Fruit fly (Drosophila melanogaster) whole organism, prepupa: ENCODE data around the gene al.

Source experiments
- Blimp-1 ChIP-seq: fragments of 200-800 bp; sonication (Bioruptor generic); optimal IDR thresholded peaks from 3 replicates; lab custom pipeline; 2017; ENCODE audit warnings: missing biosample characterization, missing genetic modification characterization, mild to moderate bottlenecking, moderate library complexity, missing genetic modification reagents
- CG10631 ChIP-seq: fragments of 200-800 bp; sonication (Bioruptor generic); optimal IDR thresholded peaks from 2 replicates; lab custom pipeline; 2016; ENCODE audit warnings: missing biosample characterization, missing genetic modification characterization
- CG11762 ChIP-seq: fragments of 200-800 bp; sonication (Bioruptor generic); optimal IDR thresholded peaks from 3 replicates; lab custom pipeline; 2016; ENCODE audit warnings: missing biosample characterization, missing genetic modification characterization; ENCODE audit not compliant: insufficient read depth
- CG11902 ChIP-seq: fragments of 200-800 bp; sonication (Bioruptor generic); optimal IDR thresholded peaks from 3 replicates; lab custom pipeline; 2016; ENCODE audit warnings: missing biosample characterization, missing genetic modification characterization
- CG15336 ChIP-seq: fragments of 200-800 bp; sonication (Bioruptor generic); IDR thresholded peaks from 2 replicates; pipeline ENCODE4 v1.3.6; 2022; ENCODE audit warnings: missing biosample characterization, missing genetic modification characterization
- CG1621 ChIP-seq: fragments of 200-800 bp; sonication (Bioruptor generic); optimal IDR thresholded peaks from 3 replicates; lab custom pipeline; 2018; ENCODE audit warnings: missing biosample characterization, mild to moderate bottlenecking, missing genetic modification characterization
- CG32006 ChIP-seq: fragments of 200-800 bp; sonication (Bioruptor generic); optimal IDR thresholded peaks from 3 replicates; lab custom pipeline; 2017; ENCODE audit warnings: missing biosample characterization, mild to moderate bottlenecking, missing genetic modification characterization
- CG4318 ChIP-seq: fragments of 200-800 bp; sonication (Bioruptor generic); optimal IDR thresholded peaks from 3 replicates; lab custom pipeline; 2017; ENCODE audit warnings: missing biosample characterization, mild to moderate bottlenecking, missing genetic modification characterization
- CG6163 ChIP-seq: fragments of 200-800 bp; sonication (Bioruptor generic); IDR thresholded peaks from 3 replicates; pipeline ENCODE4 v1.3.6; 2022; ENCODE audit warnings: missing biosample characterization, missing genetic modification characterization
- CG6276 ChIP-seq: fragments of 200-800 bp; sonication (Bioruptor generic); optimal IDR thresholded peaks from 2 replicates; lab custom pipeline; 2017; ENCODE audit warnings: missing biosample characterization, mild to moderate bottlenecking, missing genetic modification characterization
- CG6792 ChIP-seq: fragments of 200-800 bp; sonication (Bioruptor generic); optimal IDR thresholded peaks from 3 replicates; lab custom pipeline; 2016; ENCODE audit warnings: missing biosample characterization, missing genetic modification characterization
- CG7368 ChIP-seq: fragments of 200-800 bp; sonication (Bioruptor generic); optimal IDR thresholded peaks from 3 replicates; lab custom pipeline; 2016; ENCODE audit warnings: missing biosample characterization, missing genetic modification characterization
- CG8119 ChIP-seq: fragments of 200-800 bp; sonication (Bioruptor generic); IDR thresholded peaks from 3 replicates; pipeline ENCODE4 v1.3.6; 2022; ENCODE audit warnings: missing biosample characterization, missing genetic modification characterization
- CG8632 ChIP-seq: fragments of 200-800 bp; sonication (Bioruptor generic); optimal IDR thresholded peaks from 3 replicates; lab custom pipeline; 2016; ENCODE audit warnings: missing biosample characterization, missing genetic modification characterization
- CG9139 ChIP-seq: fragments of 200-800 bp; sonication (Bioruptor generic); optimal IDR thresholded peaks from 3 replicates; lab custom pipeline; 2017; ENCODE audit warnings: missing biosample characterization, mild to moderate bottlenecking, missing genetic modification characterization
- Eip75B ChIP-seq: fragments of 200-800 bp; sonication (Bioruptor generic); optimal IDR thresholded peaks from 3 replicates; lab custom pipeline; 2016; ENCODE audit warnings: missing biosample characterization, missing genetic modification characterization
- Eip78C ChIP-seq: fragments of 200-800 bp; sonication (Bioruptor generic); peaks from one replicate; lab custom pipeline; 2016; ENCODE audit warnings: missing biosample characterization, missing genetic modification characterization
- Eip93F ChIP-seq: fragments of 200-800 bp; sonication (Bioruptor generic); optimal IDR thresholded peaks from 2 replicates; lab custom pipeline; 2016; ENCODE audit warnings: missing biosample characterization, mild to moderate bottlenecking, missing genetic modification characterization
- Ets21C ChIP-seq: fragments of 200-800 bp; sonication (Bioruptor generic); optimal IDR thresholded peaks from 3 replicates; lab custom pipeline; 2016; ENCODE audit warnings: missing biosample characterization, missing genetic modification characterization
- Hr38 ChIP-seq: sonication (Bioruptor generic); optimal IDR thresholded peaks from 2 replicates; lab custom pipeline; 2016; ENCODE audit warnings: missing biosample characterization, missing genetic modification characterization
- Hr4 ChIP-seq: fragments of 200-800 bp; sonication (Bioruptor generic); optimal IDR thresholded peaks from 3 replicates; lab custom pipeline; 2016; ENCODE audit warnings: missing biosample characterization, missing genetic modification characterization
- Lpt ChIP-seq: fragments of 200-800 bp; sonication (Bioruptor generic); optimal IDR thresholded peaks from 3 replicates; lab custom pipeline; 2016; ENCODE audit warnings: missing biosample characterization, missing genetic modification characterization
- Met ChIP-seq: fragments of 200-800 bp; sonication (Bioruptor generic); optimal IDR thresholded peaks from 3 replicates; lab custom pipeline; 2016; ENCODE audit warnings: missing biosample characterization, missing genetic modification characterization
- Smox ChIP-seq: fragments of 200-800 bp; sonication (Bioruptor generic); optimal IDR thresholded peaks from 3 replicates; lab custom pipeline; 2016; ENCODE audit warnings: missing biosample characterization, missing genetic modification characterization
- Sox102F ChIP-seq: fragments of 200-800 bp; sonication (Bioruptor generic); optimal IDR thresholded peaks from 2 replicates; lab custom pipeline; 2016; ENCODE audit warnings: missing biosample characterization, mild to moderate bottlenecking, missing genetic modification characterization
- achi ChIP-seq: fragments of 200-800 bp; sonication (Bioruptor generic); optimal IDR thresholded peaks from 3 replicates; lab custom pipeline; 2016; ENCODE audit warnings: missing biosample characterization, missing genetic modification characterization
- acj6 ChIP-seq: fragments of 200-800 bp; sonication (Bioruptor generic); optimal IDR thresholded peaks from 3 replicates; lab custom pipeline; 2016; ENCODE audit warnings: missing biosample characterization, missing genetic modification characterization
- cyc ChIP-seq: fragments of 200-800 bp; sonication (Bioruptor generic); optimal IDR thresholded peaks from 3 replicates; lab custom pipeline; 2016; ENCODE audit warnings: missing biosample characterization, missing genetic modification characterization
- dsx ChIP-seq: fragments of 200-800 bp; optimal IDR thresholded peaks from 3 replicates; lab custom pipeline; 2019; ENCODE audit warnings: missing biosample characterization, mild to moderate bottlenecking, missing genetic modification characterization, moderate library complexity; ENCODE audit not compliant: poor library complexity, severe bottlenecking
- eg ChIP-seq: fragments of 200-800 bp; sonication (Bioruptor generic); IDR thresholded peaks from 3 replicates; pipeline ENCODE4 v1.3.6; 2022; ENCODE audit warnings: missing biosample characterization, missing genetic modification characterization
- esn ChIP-seq: fragments of 200-800 bp; sonication (Bioruptor generic); optimal IDR thresholded peaks from 2 replicates; lab custom pipeline; 2016; ENCODE audit warnings: missing biosample characterization, mild to moderate bottlenecking, missing genetic modification characterization, moderate library complexity
- fd59A ChIP-seq: fragments of 200-800 bp; sonication (Bioruptor generic); optimal IDR thresholded peaks from 2 replicates; lab custom pipeline; 2017; ENCODE audit warnings: missing biosample characterization, mild to moderate bottlenecking, missing genetic modification characterization, missing genetic modification reagents
- fd85E ChIP-seq: fragments of 200-800 bp; sonication (Bioruptor generic); optimal IDR thresholded peaks from 3 replicates; lab custom pipeline; 2016; ENCODE audit warnings: missing biosample characterization, missing genetic modification characterization
- lz ChIP-seq: fragments of 200-800 bp; sonication (Bioruptor generic); optimal IDR thresholded peaks from 3 replicates; lab custom pipeline; 2016; ENCODE audit warnings: missing biosample characterization, missing genetic modification characterization
- pdm3 ChIP-seq: fragments of 200-800 bp; sonication (Bioruptor generic); optimal IDR thresholded peaks from 3 replicates; lab custom pipeline; 2016; ENCODE audit warnings: missing biosample characterization, missing genetic modification characterization
- salr ChIP-seq, 2 experiments: fragments of 200-800 bp; sonication (Bioruptor generic); optimal IDR thresholded peaks; 3 replicates each; lab custom pipeline; 2016 to 2018; ENCODE audit warnings: missing biosample characterization in 2 of 2, missing genetic modification characterization in 2 of 2, mild to moderate bottlenecking in 1 of 2
- svp ChIP-seq: fragments of 200-800 bp; sonication (Bioruptor generic); peaks from one replicate; lab custom pipeline; 2016; ENCODE audit warnings: missing biosample characterization, missing genetic modification characterization
- topi ChIP-seq: fragments of 200-800 bp; sonication (Bioruptor generic); optimal IDR thresholded peaks from 3 replicates; lab custom pipeline; 2016; ENCODE audit warnings: missing biosample characterization, missing genetic modification characterization
- vri ChIP-seq: fragments of 200-800 bp; sonication (Bioruptor generic); optimal IDR thresholded peaks from 3 replicates; lab custom pipeline; 2016; ENCODE audit warnings: missing biosample characterization, mild to moderate bottlenecking, missing genetic modification characterization

The al gene

dm6 chr2L:430820-431628, 53.1 kb downstream of the al start, which contains the start of gene ex (continued):
- TF ChIP-seq CG6163 (GFP tag; lab: Robert Waterston, UW) (peak; percentile 89), acj6 (no peak), Blimp-1 (GFP tag; lab: Kevin White, UChicago) (no peak), CG6792 (GFP tag; lab: Kevin White, UChicago) (no peak), CG8119 (GFP tag; lab: Robert Waterston, UW) (peak; percentile 76; the same call in 2 of the 3 replicates), salr (GFP tag; optimal IDR thresholded peaks at IDR 0.05; lab: Kevin White, UChicago) (no peak), topi (GFP tag; lab: Kevin White, UChicago) (no peak), Met (GFP tag; lab: Kevin White, UChicago) (peak; percentile 40), Eip75B (no peak), Hr4 (no peak), CG7368 (GFP tag; lab: Kevin White, UChicago) (no peak), Sox102F (GFP tag; lab: Kevin White, UChicago) (no peak), cyc (no peak), Eip93F (GFP tag; lab: Kevin White, UChicago) (no peak), fd59A (GFP tag; lab: Kevin White, UChicago) (peak; percentile 32), eg (peak; percentile 72; the same call in 2 of the 3 replicates), Smox (GFP tag; lab: Kevin White, UChicago) (no peak), CG4318 (GFP tag; lab: Kevin White, UChicago) (no peak), CG11762 (GFP tag; lab: Kevin White, UChicago) (no peak), CG9139 (GFP tag; lab: Kevin White, UChicago) (peak; percentile 78), CG11902 (GFP tag; lab: Kevin White, UChicago) (no peak), Ets21C (GFP tag; lab: Kevin White, UChicago) (no peak), pdm3 (GFP tag; lab: Kevin White, UChicago) (peak; percentile 17), esn (GFP tag; lab: Kevin White, UChicago) (peak; percentile 11), achi (GFP tag; lab: Kevin White, UChicago) (peak; percentile 55), lz (GFP tag; lab: Kevin White, UChicago) (no peak), vri (peak; percentile 41), CG15336 (GFP tag; lab: Robert Waterston, UW) (peak; percentile 71; the same call in 1 of the 2 replicates), fd85E (no peak), CG10631 (GFP tag; lab: Kevin White, UChicago) (peak; percentile 17), Lpt (GFP tag; lab: Kevin White, UChicago) (no peak), CG6276 (GFP tag; lab: Kevin White, UChicago) (peak; percentile 67), CG32006 (GFP tag; lab: Kevin White, UChicago) (peak; percentile 22), CG1621 (peak; percentile 65), CG8632 (GFP tag; lab: Kevin White, UChicago) (peak; percentile 39)

dm6 chr2L:431629-431984, 53.7 kb downstream of the al start:
- TF ChIP-seq achi (GFP tag; lab: Kevin White, UChicago) (no peak), Hr38 (GFP tag; lab: Kevin White, UChicago) (no peak), svp (GFP tag; lab: Kevin White, UChicago) (peak; percentile 73), fd85E (no peak)

dm6 chr2L:432119-432518, 54.2 kb downstream of the al start:
- TF ChIP-seq CG4318 (GFP tag; lab: Kevin White, UChicago) (no peak), dsx (no peak), cyc (no peak), Eip78C (peak; percentile 3), Lpt (GFP tag; lab: Kevin White, UChicago) (no peak), CG11902 (GFP tag; lab: Kevin White, UChicago) (no peak), CG15336 (GFP tag; lab: Robert Waterston, UW) (no peak), svp (GFP tag; lab: Kevin White, UChicago) (peak; percentile 64), vri (peak; percentile 48)
